Worm (Caenorhabditis elegans) whole organism, L3 larva: ENCODE measurements around the gene bath-39.

Experiments used
- aly-2 ChIP-seq: fragments of 150-350 bp; optimal IDR thresholded peaks from 2 replicates; lab custom pipeline; 2014; ENCODE audit warnings: missing biosample characterization, missing genetic modification characterization
- ceh-82 ChIP-seq: fragments of 150-350 bp; optimal IDR thresholded peaks from 2 replicates; lab custom pipeline; 2014; ENCODE audit warnings: missing biosample characterization, missing genetic modification characterization
- nhr-25 ChIP-seq: sonication (generic microtip); optimal IDR thresholded peaks from 2 replicates; lab custom pipeline; 2017; ENCODE audit warnings: missing biosample characterization, missing genetic modification characterization
- nhr-28 ChIP-seq: fragments of 150-350 bp; optimal IDR thresholded peaks from 2 replicates; lab custom pipeline; 2014; ENCODE audit warnings: missing biosample characterization, missing genetic modification characterization
- skn-1 ChIP-seq: fragments of 150-350 bp; optimal IDR thresholded peaks from 2 replicates; lab custom pipeline; 2014; ENCODE audit warnings: missing biosample characterization, missing genetic modification characterization
- snpc-4 ChIP-seq: fragments of 150-350 bp; optimal IDR thresholded peaks from 2 replicates; lab custom pipeline; 2014; ENCODE audit warnings: missing biosample characterization, missing genetic modification characterization
- tbx-2 ChIP-seq: sonication (generic microtip); optimal IDR thresholded peaks from 2 replicates; lab custom pipeline; 2016; ENCODE audit warnings: mild to moderate bottlenecking, missing genetic modification characterization, missing compliant biosample characterization
- ztf-4 ChIP-seq: fragments of 150-350 bp; optimal IDR thresholded peaks from 2 replicates; lab custom pipeline; 2014; ENCODE audit warnings: missing biosample characterization, missing genetic modification characterization

DNA sequence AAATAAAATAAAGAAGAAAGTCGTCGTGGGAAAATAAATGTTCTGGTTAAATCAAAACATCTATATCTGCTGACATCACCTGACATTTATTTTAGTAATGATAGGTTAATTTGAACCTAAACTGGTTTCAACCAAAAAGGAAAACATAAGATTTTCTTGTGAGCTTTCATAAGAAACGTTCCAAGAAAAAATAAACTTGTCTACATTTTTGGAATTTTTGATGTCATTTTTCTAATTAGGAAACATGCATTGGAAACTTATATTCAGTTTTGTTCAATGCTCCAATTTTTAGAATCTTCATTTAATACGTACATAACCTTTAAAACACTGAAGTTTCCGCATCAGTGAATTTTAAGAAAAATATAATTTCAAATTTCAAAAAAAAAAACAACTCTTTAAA, 26.5 kb downstream of the bath-39 start:
- no peak for TF ChIP-seq aly-2 (tag; lab: Kevin White, UChicago)
- TF ChIP-seq ztf-4 (tag; lab: Kevin White, UChicago), result no peak
- TF ChIP-seq nhr-25 (tag; lab: Kevin White, UChicago), result no peak
- no peak for TF ChIP-seq ceh-82 (tag; lab: Kevin White, UChicago)
- TF ChIP-seq skn-1 (tag; lab: Kevin White, UChicago), result no peak
- no peak for TF ChIP-seq tbx-2 (tag; lab: Kevin White, UChicago)
- no peak for TF ChIP-seq snpc-4 (tag; lab: Kevin White, UChicago)
- no peak for TF ChIP-seq nhr-28 (tag; lab: Kevin White, UChicago)
